Worm (Caenorhabditis elegans) whole organism, young adult: ENCODE results near the gene F28F8.9.

Source experiments
- F49E8.2 ChIP-seq: sonication (generic microtip); optimal IDR thresholded peaks from 3 replicates; lab custom pipeline; 2017; ENCODE audit warnings: missing genetic modification characterization, mild to moderate bottlenecking, missing compliant biosample characterization, antibody characterized with exemption, moderate library complexity; ENCODE audit not compliant: insufficient read depth
- nfyb-1 ChIP-seq: fragments of 200-800 bp; sonication (Bioruptor generic); IDR thresholded peaks from 2 replicates; pipeline ENCODE4 v1.3.6; 2022; ENCODE audit warnings: missing genetic modification reagents, missing genetic modification characterization, missing compliant biosample characterization

DNA sequence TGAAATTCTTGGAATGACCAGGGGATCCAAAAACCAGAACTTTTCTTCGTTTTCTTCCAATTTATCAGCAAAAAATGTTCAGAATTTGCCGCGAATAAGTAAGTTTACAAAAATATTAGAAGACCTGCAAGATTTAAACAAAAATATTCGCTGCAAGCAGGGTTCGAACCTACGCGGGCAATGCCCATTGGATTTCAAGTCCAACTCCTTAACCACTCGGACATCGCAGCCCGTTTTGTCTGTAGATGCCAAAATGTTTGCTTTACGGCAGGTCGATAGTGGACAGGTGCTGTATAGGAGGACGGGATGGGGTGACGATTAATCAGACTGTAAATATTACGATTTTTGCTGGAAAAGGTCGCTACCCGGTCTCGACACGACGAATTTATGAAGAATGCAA, 30.7 kb downstream of the F28F8.9 start:
- TF ChIP-seq nfyb-1 (GFP tag; lab: Robert Waterston, UW) (no peak), F49E8.2 (tag; lab: Kevin White, UChicago) (peak; percentile 62)
